Fruit fly (Drosophila melanogaster) Kc167 (cell line): ENCODE measurements around the gene Alg12.

ENCODE experiments used
- Sin3A ChIP-seq: fragments of >200 bp; optimal IDR thresholded peaks from 2 replicates; lab custom pipeline; 2018; ENCODE audit warnings: missing external identifiers
- h ChIP-seq: fragments of >200 bp; optimal IDR thresholded peaks from 3 replicates; lab custom pipeline; 2018; ENCODE audit warnings: missing external identifiers
- insv ChIP-seq: fragments of >200 bp; optimal IDR thresholded peaks from 3 replicates; lab custom pipeline; 2018; ENCODE audit warnings: missing external identifiers
- psq ChIP-seq: fragments of >200 bp; optimal IDR thresholded peaks from 2 replicates; lab custom pipeline; 2017; ENCODE audit warnings: missing external identifiers
- ttk ChIP-seq: sonication (Bioruptor generic); optimal IDR thresholded peaks from 2 replicates; lab custom pipeline; 2017; ENCODE audit warnings: missing external identifiers

dm6 chr3R:9745442-9745841 is 10.8 kb upstream of the Alg12 start:
- TF ChIP-seq psq (lab: Kevin White, UChicago) (no peak), Sin3A (lab: Kevin White, UChicago) (no peak), ttk (no peak), insv (lab: Kevin White, UChicago) (no peak), h (lab: Kevin White, UChicago) (no peak)
